Fruit fly (Drosophila melanogaster) whole organism, embryonic: ENCODE results near the gene CG44000.

Experiments used
- CG11723 ChIP-seq: fragments of 200-800 bp; sonication (Bioruptor generic); optimal IDR thresholded peaks from 2 replicates; lab custom pipeline; 2017; ENCODE audit warnings: missing biosample characterization, mild to moderate bottlenecking, missing genetic modification characterization
- CG12391 ChIP-seq: fragments of 200-800 bp; sonication (Bioruptor generic); optimal IDR thresholded peaks from 3 replicates; lab custom pipeline; 2018; ENCODE audit warnings: missing biosample characterization, mild to moderate bottlenecking, missing genetic modification characterization, moderate library complexity
- CG12659 ChIP-seq: fragments of 200-800 bp; sonication (Bioruptor generic); optimal IDR thresholded peaks from 3 replicates; lab custom pipeline; 2017; ENCODE audit warnings: mild to moderate bottlenecking, missing biosample characterization, missing genetic modification reagents, missing genetic modification characterization
- CG12769 ChIP-seq: fragments of 200-800 bp; sonication (Bioruptor generic); optimal IDR thresholded peaks from 2 replicates; lab custom pipeline; 2019; ENCODE audit warnings: missing biosample characterization, mild to moderate bottlenecking, missing genetic modification characterization, moderate library complexity
- CG12942 ChIP-seq: fragments of 200-800 bp; sonication (Bioruptor generic); optimal IDR thresholded peaks from 3 replicates; lab custom pipeline; 2016; ENCODE audit warnings: missing biosample characterization, missing genetic modification characterization
- CG17328 ChIP-seq: fragments of 200-800 bp; sonication (Bioruptor generic); IDR thresholded peaks from 2 replicates; pipeline ENCODE4 v1.3.6; 2022; ENCODE audit warnings: missing biosample characterization, missing genetic modification characterization
- CG18476 ChIP-seq: fragments of 200-800 bp; sonication (Bioruptor generic); optimal IDR thresholded peaks from 2 replicates; lab custom pipeline; 2016; ENCODE audit warnings: missing biosample characterization, mild to moderate bottlenecking, missing genetic modification characterization
- CG2712 ChIP-seq: fragments of 200-800 bp; optimal IDR thresholded peaks from 3 replicates; lab custom pipeline; 2019; ENCODE audit warnings: missing biosample characterization, mild to moderate bottlenecking, missing genetic modification characterization, moderate library complexity
- CG3163 ChIP-seq: fragments of 200-800 bp; sonication (Bioruptor generic); optimal IDR thresholded peaks from 3 replicates; lab custom pipeline; 2016; ENCODE audit warnings: missing biosample characterization, missing genetic modification characterization
- CG3281 ChIP-seq: fragments of 200-800 bp; sonication (Bioruptor generic); optimal IDR thresholded peaks from 3 replicates; lab custom pipeline; 2017; ENCODE audit warnings: missing biosample characterization, mild to moderate bottlenecking, missing genetic modification characterization
- CG34376 ChIP-seq: fragments of 200-800 bp; sonication (Bioruptor generic); optimal IDR thresholded peaks from 2 replicates; lab custom pipeline; 2018; ENCODE audit warnings: missing biosample characterization, mild to moderate bottlenecking, missing genetic modification characterization
- CG5180 ChIP-seq: fragments of 200-800 bp; sonication (Bioruptor generic); optimal IDR thresholded peaks from 3 replicates; lab custom pipeline; 2017; ENCODE audit warnings: missing biosample characterization, missing genetic modification characterization, mild to moderate bottlenecking, moderate library complexity, missing genetic modification reagents
- CG8089 ChIP-seq: fragments of 200-800 bp; sonication (Bioruptor generic); optimal IDR thresholded peaks from 3 replicates; lab custom pipeline; 2016; ENCODE audit warnings: missing biosample characterization, missing genetic modification characterization
- CG8478 ChIP-seq: fragments of >200 bp; optimal IDR thresholded peaks from 2 replicates; lab custom pipeline; 2018
- CG8924 ChIP-seq: fragments of 200-800 bp; optimal IDR thresholded peaks from 3 replicates; lab custom pipeline; 2019; ENCODE audit warnings: missing biosample characterization, mild to moderate bottlenecking, missing genetic modification characterization, moderate library complexity
- Dbx ChIP-seq: fragments of 200-800 bp; sonication (Bioruptor generic); IDR thresholded peaks from 3 replicates; pipeline ENCODE4 v1.3.6; 2022; ENCODE audit warnings: missing biosample characterization, missing genetic modification characterization
- Deaf1 ChIP-seq: fragments of 200-800 bp; optimal IDR thresholded peaks from 3 replicates; lab custom pipeline; 2019; ENCODE audit warnings: missing biosample characterization, mild to moderate bottlenecking, missing genetic modification characterization, moderate library complexity
- HLH3B ChIP-seq: fragments of 200-800 bp; sonication (Bioruptor generic); IDR thresholded peaks from 2 replicates; pipeline ENCODE4 v1.3.6; 2022; ENCODE audit warnings: missing biosample characterization, missing genetic modification characterization
- Hmr ChIP-seq: fragments of 200-800 bp; sonication (Bioruptor generic); optimal IDR thresholded peaks from 3 replicates; lab custom pipeline; 2017; ENCODE audit warnings: mild to moderate bottlenecking, missing biosample characterization, missing genetic modification reagents, missing genetic modification characterization
- Lhr ChIP-seq: fragments of 200-800 bp; sonication (Bioruptor generic); optimal IDR thresholded peaks from 3 replicates; lab custom pipeline; 2017; ENCODE audit warnings: mild to moderate bottlenecking, missing biosample characterization, missing genetic modification reagents, missing genetic modification characterization
- Med ChIP-seq: fragments of 200-800 bp; sonication (Bioruptor generic); peaks from one replicate; lab custom pipeline; 2016; ENCODE audit warnings: missing biosample characterization, missing genetic modification characterization, mild to moderate bottlenecking, inconsistent platforms, moderate library complexity
- NfI ChIP-seq: fragments of 200-800 bp; sonication (Bioruptor generic); optimal IDR thresholded peaks from 3 replicates; lab custom pipeline; 2018; ENCODE audit warnings: missing biosample characterization, mild to moderate bottlenecking, missing genetic modification characterization, moderate library complexity
- Pdp1 ChIP-seq, 2 experiments: fragments of 200-800 bp; sonication (Bioruptor generic); optimal IDR thresholded peaks; 3 replicates each; lab custom pipeline; 2016; ENCODE audit warnings: missing biosample characterization in 2 of 2, missing genetic modification characterization in 2 of 2, mild to moderate bottlenecking in 1 of 2, moderate library complexity in 1 of 2
- Sox100B ChIP-seq: fragments of 200-800 bp; sonication (Bioruptor generic); optimal IDR thresholded peaks from 3 replicates; lab custom pipeline; 2018; ENCODE audit warnings: missing biosample characterization, mild to moderate bottlenecking, missing genetic modification characterization
- ara ChIP-seq: fragments of 200-800 bp; sonication (Bioruptor generic); IDR thresholded peaks from 2 replicates; pipeline ENCODE4 v1.3.6; 2022; ENCODE audit warnings: missing biosample characterization, missing genetic modification characterization
- bsh ChIP-seq, 2 experiments: fragments of 200-800 bp; sonication (Bioruptor generic); optimal IDR thresholded peaks; 2 replicates each; lab custom pipeline; 2017 to 2018; ENCODE audit warnings: mild to moderate bottlenecking in 2 of 2, missing biosample characterization in 2 of 2, missing genetic modification characterization in 2 of 2, moderate library complexity in 1 of 2
- btn ChIP-seq: fragments of 200-800 bp; sonication (Bioruptor generic); optimal IDR thresholded peaks from 2 replicates; lab custom pipeline; 2016; ENCODE audit warnings: missing biosample characterization, missing genetic modification characterization
- cad ChIP-seq: fragments of >200 bp; optimal IDR thresholded peaks from 2 replicates; lab custom pipeline; 2017; ENCODE audit warnings: missing biosample characterization, missing genetic modification characterization
- chif ChIP-seq, 2 experiments: fragments of 200-800 bp; sonication (Bioruptor generic); optimal IDR thresholded peaks; 3 replicates each; lab custom pipeline; 2016; ENCODE audit warnings: missing biosample characterization in 2 of 2, missing genetic modification characterization in 2 of 2
- crol ChIP-seq: fragments of 200-800 bp; sonication (Bioruptor generic); IDR thresholded peaks from 2 replicates; pipeline ENCODE4 v1.3.6; 2022; ENCODE audit warnings: missing biosample characterization, missing genetic modification characterization
- dati ChIP-seq: fragments of 200-800 bp; sonication (Bioruptor generic); IDR thresholded peaks from 2 replicates; pipeline ENCODE4 v1.3.6; 2022; ENCODE audit warnings: missing biosample characterization, missing genetic modification characterization
- exex ChIP-seq: fragments of 200-800 bp; sonication (Bioruptor generic); optimal IDR thresholded peaks from 4 replicates; lab custom pipeline; 2018; ENCODE audit warnings: missing biosample characterization, mild to moderate bottlenecking, missing genetic modification characterization, moderate library complexity
- fd3F ChIP-seq: fragments of 200-800 bp; sonication (Bioruptor generic); optimal IDR thresholded peaks from 2 replicates; lab custom pipeline; 2018; ENCODE audit warnings: missing biosample characterization, mild to moderate bottlenecking, missing genetic modification characterization, moderate library complexity
- hkb ChIP-seq, 2 experiments: fragments of 200-800 bp in 1 of 2; fragments of >200 bp in 1 of 2; sonication (Bioruptor generic) in 1 of 2; IDR thresholded peaks in 1 of 2; optimal IDR thresholded peaks in 1 of 2; 2 replicates each; pipeline versions ENCODE4 v1.3.6 to Lab custom; 2017 to 2022; ENCODE audit warnings: missing biosample characterization in 1 of 2, missing genetic modification characterization in 1 of 2
- inv ChIP-seq: fragments of 200-800 bp; sonication (Bioruptor generic); IDR thresholded peaks from 2 replicates; pipeline ENCODE4 v1.3.6; 2022; ENCODE audit warnings: missing biosample characterization, missing genetic modification characterization; ENCODE audit not compliant: partially characterized antibody
- jumu ChIP-seq: fragments of 200-800 bp; sonication (Bioruptor generic); optimal IDR thresholded peaks from 3 replicates; lab custom pipeline; 2016; ENCODE audit warnings: missing biosample characterization, missing genetic modification characterization
- nau ChIP-seq: fragments of 200-800 bp; sonication (Bioruptor generic); optimal IDR thresholded peaks from 3 replicates; lab custom pipeline; 2017; ENCODE audit warnings: missing biosample characterization, mild to moderate bottlenecking, missing genetic modification characterization, missing genetic modification reagents
- oc ChIP-seq: fragments of 200-800 bp; sonication (Bioruptor generic); optimal IDR thresholded peaks from 2 replicates; lab custom pipeline; 2018; ENCODE audit warnings: missing biosample characterization, mild to moderate bottlenecking, missing genetic modification characterization, moderate library complexity
- sc ChIP-seq, 3 experiments: fragments of >200 bp in 2 of 3; fragments of 200-800 bp in 1 of 3; sonication (Bioruptor generic) in 1 of 3; optimal IDR thresholded peaks; 2 replicates in 2 of 3; 3 replicates in 1 of 3; lab custom pipeline; 2017; ENCODE audit warnings: mild to moderate bottlenecking in 1 of 3, missing biosample characterization in 1 of 3, missing genetic modification characterization in 1 of 3, missing genetic modification reagents in 1 of 3
- sima ChIP-seq: fragments of 200-800 bp; sonication (Bioruptor generic); optimal IDR thresholded peaks from 2 replicates; lab custom pipeline; 2016; ENCODE audit warnings: missing biosample characterization, missing genetic modification characterization
- sob ChIP-seq: fragments of 200-800 bp; sonication (Bioruptor generic); IDR thresholded peaks from 2 replicates; pipeline ENCODE4 v1.3.6; 2022; ENCODE audit warnings: missing biosample characterization, missing genetic modification characterization
- tll ChIP-seq, 2 experiments: fragments of 200-800 bp in 1 of 2; fragments of >200 bp in 1 of 2; sonication (Bioruptor generic) in 1 of 2; optimal IDR thresholded peaks; 2 replicates each; lab custom pipeline; 2017 to 2019; ENCODE audit warnings: missing biosample characterization in 2 of 2, missing genetic modification characterization in 2 of 2, mild to moderate bottlenecking in 1 of 2, moderate library complexity in 1 of 2
- twi ChIP-seq: fragments of 200-800 bp; optimal IDR thresholded peaks from 2 replicates; lab custom pipeline; 2019; ENCODE audit warnings: missing biosample characterization, mild to moderate bottlenecking, missing genetic modification characterization, moderate library complexity
- tx ChIP-seq: fragments of 200-800 bp; sonication (Bioruptor generic); optimal IDR thresholded peaks from 2 replicates; lab custom pipeline; 2016; ENCODE audit warnings: missing biosample characterization, missing genetic modification characterization
- unpg ChIP-seq: fragments of 200-800 bp; sonication (Bioruptor generic); optimal IDR thresholded peaks from 3 replicates; lab custom pipeline; 2018; ENCODE audit warnings: missing biosample characterization, mild to moderate bottlenecking, missing genetic modification characterization, moderate library complexity
- vvl ChIP-seq: fragments of 200-800 bp; sonication (Bioruptor generic); IDR thresholded peaks from 2 replicates; pipeline ENCODE4 v1.3.6; 2022; ENCODE audit warnings: missing biosample characterization, missing genetic modification characterization
- zen2 ChIP-seq: fragments of 200-800 bp; sonication (Bioruptor generic); IDR thresholded peaks from 3 replicates; pipeline ENCODE4 v1.3.6; 2022; ENCODE audit warnings: missing biosample characterization, missing genetic modification characterization; ENCODE audit not compliant: partially characterized antibody

CG44000 gene

dm6 chr2L:5092992-5093695, 50.1 kb downstream of the CG44000 start, which contains the start of gene Pgant5 (continued):
- TF ChIP-seq NfI (GFP tag; lab: Kevin White, UChicago) (no peak), Lhr (GFP tag; lab: Kevin White, UChicago) (peak; percentile 47), dati (GFP tag; lab: Robert Waterston, UW) (no peak), CG12942 (GFP tag; lab: Kevin White, UChicago) (no peak), Dbx (peak; percentile 31; the same call in 1 of the 3 replicates), chif (GFP tag; optimal IDR thresholded peaks at IDR 0.05; lab: Kevin White, UChicago) (no peak), Deaf1 (peak; percentile 32), fd3F (GFP tag; lab: Kevin White, UChicago) (no peak), CG8478 (lab: Kevin White, UChicago) (peak; percentile 98), CG3281 (GFP tag; lab: Kevin White, UChicago) (peak; percentile 52), nau (GFP tag; lab: Kevin White, UChicago) (peak; percentile 38), CG17328 (GFP tag; lab: Robert Waterston, UW) (no peak), CG5180 (GFP tag; lab: Kevin White, UChicago) (peak; percentile 30), CG12391 (tag; lab: Kevin White, UChicago) (peak; percentile 47), unpg (peak; percentile 3), cad (GFP tag; lab: Kevin White, UChicago) (no peak), bsh (GFP tag; optimal IDR thresholded peaks at IDR 0.05; lab: Kevin White, UChicago) (peak; percentile 0 to 31), CG18476 (GFP tag; lab: Kevin White, UChicago) (peak; percentile 100), inv (peak; percentile 20; the same call in 1 of the 2 replicates), HLH3B (no peak), tx (GFP tag; lab: Kevin White, UChicago) (peak; percentile 3), ara (GFP tag; lab: Robert Waterston, UW) (peak; percentile 6; the same call in 1 of the 2 replicates), CG3163 (GFP tag; lab: Kevin White, UChicago) (peak; percentile 35), tll (GFP tag; optimal IDR thresholded peaks at IDR 0.05; lab: Kevin White, UChicago) (no peak), Sox100B (GFP tag; lab: Kevin White, UChicago) (no peak), CG12769 (tag; lab: Kevin White, UChicago) (peak; percentile 33), CG12659 (GFP tag; lab: Kevin White, UChicago) (peak; percentile 55), Med (GFP tag; lab: Kevin White, UChicago) (peak; percentile 83), vvl (GFP tag; lab: Robert Waterston, UW) (peak; percentile 73; the same call in 1 of the 2 replicates), CG11723 (GFP tag; lab: Kevin White, UChicago) (no peak), sc (optimal IDR thresholded peaks at IDR 0.05; lab: Kevin White, UChicago) (no peak), sc (GFP tag; optimal IDR thresholded peaks at IDR 0.05; lab: Kevin White, UChicago) (no peak), crol (GFP tag; lab: Robert Waterston, UW) (peak; percentile 56), oc (tag; lab: Kevin White, UChicago) (no peak), CG34376 (GFP tag; lab: Kevin White, UChicago) (peak; percentile 72), zen2 (GFP tag; lab: Robert Waterston, UW) (peak; percentile 36; the same call in 1 of the 3 replicates), jumu (GFP tag; lab: Kevin White, UChicago) (peak; percentile 5), sima (no peak), Hmr (peak; percentile 40), CG2712 (tag; lab: Kevin White, UChicago) (peak; percentile 16), CG8089 (GFP tag; lab: Kevin White, UChicago) (no peak), sob (peak; percentile 52; the same call in 1 of the 2 replicates), twi (peak; percentile 66), Pdp1 (GFP tag; optimal IDR thresholded peaks at IDR 0.05; lab: Kevin White, UChicago) (peak in 1 of 2 experiments; percentile 29), exex (tag; lab: Kevin White, UChicago) (peak; percentile 15), btn (GFP tag; lab: Kevin White, UChicago) (peak; percentile 16), hkb (optimal IDR thresholded peaks at IDR 0.05; lab: Kevin White, UChicago) (peak; percentile 98), hkb (GFP tag; IDR thresholded peaks at IDR 0.05; lab: Robert Waterston, UW) (no peak), CG8924 (peak; percentile 36)
